Fruit fly (Drosophila melanogaster) whole organism, embryonic: ENCODE data around the gene CG15337.
A peak's percentile ranks its signal among the peaks of the same experiment; 100 is the strongest.

Source experiments
- Ada2b ChIP-seq: fragments of 200-800 bp; sonication (Bioruptor generic); IDR thresholded peaks from 2 replicates; pipeline ENCODE4 v1.3.6; 2022; ENCODE audit warnings: missing biosample characterization, missing genetic modification characterization
- Asciz ChIP-seq: fragments of 200-800 bp; sonication (Bioruptor generic); optimal IDR thresholded peaks from 2 replicates; lab custom pipeline; 2017; ENCODE audit warnings: missing biosample characterization, mild to moderate bottlenecking, missing genetic modification characterization, missing genetic modification reagents
- Awh ChIP-seq: fragments of 200-800 bp; sonication (Bioruptor generic); IDR thresholded peaks from 2 replicates; pipeline ENCODE4, ENCODE4 v1.3.6; 2022; ENCODE audit warnings: missing biosample characterization, missing genetic modification characterization
- CG10147 ChIP-seq: fragments of 200-800 bp; sonication (Bioruptor generic); optimal IDR thresholded peaks from 2 replicates; lab custom pipeline; 2019; ENCODE audit warnings: missing biosample characterization, mild to moderate bottlenecking, missing genetic modification characterization, moderate library complexity
- CG10543 ChIP-seq: fragments of 200-800 bp; sonication (Bioruptor generic); optimal IDR thresholded peaks from 3 replicates; lab custom pipeline; 2017; ENCODE audit warnings: missing biosample characterization, mild to moderate bottlenecking, missing genetic modification characterization, moderate library complexity
- CG10979 ChIP-seq: fragments of 200-800 bp; sonication (Bioruptor generic); optimal IDR thresholded peaks from 2 replicates; lab custom pipeline; 2018; ENCODE audit warnings: missing biosample characterization, mild to moderate bottlenecking, missing genetic modification characterization, moderate library complexity
- CG11504 ChIP-seq: fragments of 200-800 bp; sonication (Bioruptor generic); optimal IDR thresholded peaks from 3 replicates; lab custom pipeline; 2019; ENCODE audit warnings: missing biosample characterization, mild to moderate bottlenecking, missing genetic modification characterization, moderate library complexity
- CG12769 ChIP-seq: fragments of 200-800 bp; sonication (Bioruptor generic); optimal IDR thresholded peaks from 2 replicates; lab custom pipeline; 2019; ENCODE audit warnings: missing biosample characterization, mild to moderate bottlenecking, missing genetic modification characterization, moderate library complexity
- CG13296 ChIP-seq: fragments of 200-800 bp; sonication (Bioruptor generic); optimal IDR thresholded peaks from 3 replicates; lab custom pipeline; 2018; ENCODE audit warnings: missing biosample characterization, mild to moderate bottlenecking, missing genetic modification characterization
- CG14441 ChIP-seq: fragments of 200-800 bp; sonication (Bioruptor generic); IDR thresholded peaks from 2 replicates; pipeline ENCODE4 v1.3.6; 2022; ENCODE audit warnings: missing biosample characterization, missing genetic modification characterization
- CG14860 ChIP-seq: fragments of 200-800 bp; sonication (Bioruptor generic); IDR thresholded peaks from 3 replicates; pipeline ENCODE4 v1.3.6; 2022; ENCODE audit warnings: missing biosample characterization, missing genetic modification characterization; ENCODE audit not compliant: partially characterized antibody
- CG15269 ChIP-seq: fragments of 200-800 bp; sonication (Bioruptor generic); optimal IDR thresholded peaks from 2 replicates; lab custom pipeline; 2018; ENCODE audit warnings: missing biosample characterization, mild to moderate bottlenecking, missing genetic modification characterization, moderate library complexity
- CG17802 ChIP-seq: fragments of 200-800 bp; sonication (Bioruptor generic); optimal IDR thresholded peaks from 2 replicates; lab custom pipeline; 2018; ENCODE audit warnings: missing biosample characterization, mild to moderate bottlenecking, missing genetic modification characterization, moderate library complexity
- CG18262 ChIP-seq: fragments of 200-800 bp; optimal IDR thresholded peaks from 3 replicates; lab custom pipeline; 2019; ENCODE audit warnings: missing biosample characterization, mild to moderate bottlenecking, missing genetic modification characterization, moderate library complexity
- CG30403 ChIP-seq: fragments of 200-800 bp; sonication (Bioruptor generic); optimal IDR thresholded peaks from 3 replicates; lab custom pipeline; 2016; ENCODE audit warnings: missing biosample characterization, missing genetic modification characterization
- CG6689 ChIP-seq: fragments of 200-800 bp; sonication (Bioruptor generic); IDR thresholded peaks from 2 replicates; pipeline ENCODE4 v1.3.6; 2022; ENCODE audit warnings: missing biosample characterization, missing genetic modification characterization
- CG8281 ChIP-seq: fragments of 200-800 bp; sonication (Bioruptor generic); optimal IDR thresholded peaks from 2 replicates; lab custom pipeline; 2018; ENCODE audit warnings: missing biosample characterization, mild to moderate bottlenecking, missing genetic modification characterization, moderate library complexity
- Doc2 ChIP-seq: fragments of 200-800 bp; sonication (Bioruptor generic); IDR thresholded peaks from 2 replicates; pipeline ENCODE4 v1.3.6; 2022; ENCODE audit warnings: missing biosample characterization, missing genetic modification characterization
- E2f2 ChIP-seq: fragments of 200-800 bp; sonication (Bioruptor generic); IDR thresholded peaks from 2 replicates; pipeline ENCODE4 v1.3.6; 2022; ENCODE audit warnings: missing biosample characterization, missing genetic modification characterization
- Fer1 ChIP-seq: fragments of 200-800 bp; sonication (Bioruptor generic); optimal IDR thresholded peaks from 2 replicates; lab custom pipeline; 2017; ENCODE audit warnings: missing biosample characterization, mild to moderate bottlenecking, missing genetic modification characterization
- HLH3B ChIP-seq: fragments of 200-800 bp; sonication (Bioruptor generic); IDR thresholded peaks from 2 replicates; pipeline ENCODE4 v1.3.6; 2022; ENCODE audit warnings: missing biosample characterization, missing genetic modification characterization
- Hr51 ChIP-seq, 2 experiments: fragments of 200-800 bp; sonication (Bioruptor generic); optimal IDR thresholded peaks; 2 replicates in 1 of 2; 3 replicates in 1 of 2; lab custom pipeline; 2016 to 2018; ENCODE audit warnings: missing biosample characterization in 2 of 2, missing genetic modification characterization in 2 of 2, mild to moderate bottlenecking in 1 of 2, moderate library complexity in 1 of 2
- Med ChIP-seq: fragments of 200-800 bp; sonication (Bioruptor generic); peaks from one replicate; lab custom pipeline; 2016; ENCODE audit warnings: missing biosample characterization, missing genetic modification characterization, mild to moderate bottlenecking, inconsistent platforms, moderate library complexity
- Neu2 ChIP-seq: fragments of 200-800 bp; sonication (Bioruptor generic); optimal IDR thresholded peaks from 3 replicates; lab custom pipeline; 2016; ENCODE audit warnings: missing biosample characterization, missing genetic modification characterization, borderline replicate concordance
- Oli ChIP-seq: fragments of 200-800 bp; sonication (Bioruptor generic); optimal IDR thresholded peaks from 2 replicates; lab custom pipeline; 2018; ENCODE audit warnings: missing biosample characterization, mild to moderate bottlenecking, missing genetic modification characterization, moderate library complexity
- PHDP ChIP-seq: fragments of 200-800 bp; sonication (Bioruptor generic); optimal IDR thresholded peaks from 3 replicates; lab custom pipeline; 2018; ENCODE audit warnings: missing biosample characterization, mild to moderate bottlenecking, missing genetic modification characterization, moderate library complexity
- Pdp1 ChIP-seq, 2 experiments: fragments of 200-800 bp; sonication (Bioruptor generic); optimal IDR thresholded peaks; 3 replicates each; lab custom pipeline; 2016; ENCODE audit warnings: missing biosample characterization in 2 of 2, missing genetic modification characterization in 2 of 2, mild to moderate bottlenecking in 1 of 2, moderate library complexity in 1 of 2
- Sox100B ChIP-seq: fragments of 200-800 bp; sonication (Bioruptor generic); optimal IDR thresholded peaks from 3 replicates; lab custom pipeline; 2018; ENCODE audit warnings: missing biosample characterization, mild to moderate bottlenecking, missing genetic modification characterization
- Xbp1 ChIP-seq: fragments of 200-800 bp; sonication (Bioruptor generic); optimal IDR thresholded peaks from 3 replicates; lab custom pipeline; 2016; ENCODE audit warnings: missing biosample characterization, mild to moderate bottlenecking, missing genetic modification characterization
- Xrp1 ChIP-seq: fragments of 200-800 bp; sonication (Bioruptor generic); IDR thresholded peaks from 2 replicates; pipeline ENCODE4 v1.3.6; 2022; ENCODE audit warnings: missing biosample characterization, missing genetic modification characterization
- ase ChIP-seq: fragments of 200-800 bp; sonication (Bioruptor generic); IDR thresholded peaks from 3 replicates; pipeline ENCODE4 v1.3.6; 2022; ENCODE audit warnings: missing biosample characterization, missing genetic modification characterization
- br ChIP-seq: fragments of >200 bp; optimal IDR thresholded peaks from 2 replicates; lab custom pipeline; 2017
- cg ChIP-seq: fragments of 200-800 bp; sonication (Bioruptor generic); optimal IDR thresholded peaks from 3 replicates; lab custom pipeline; 2019; ENCODE audit warnings: missing biosample characterization, mild to moderate bottlenecking, missing genetic modification characterization, moderate library complexity
- ci ChIP-seq: fragments of 200-800 bp; sonication (Bioruptor generic); IDR thresholded peaks from 3 replicates; pipeline ENCODE4 v1.3.6; 2022; ENCODE audit warnings: missing biosample characterization, missing genetic modification characterization
- dysf ChIP-seq: fragments of 200-800 bp; sonication (Bioruptor generic); IDR thresholded peaks from 3 replicates; pipeline ENCODE4 v1.3.6; 2022; ENCODE audit warnings: missing biosample characterization, missing genetic modification characterization
- esg ChIP-seq: fragments of 200-800 bp; sonication (Bioruptor generic); conservative IDR thresholded peaks from 2 replicates; pipeline ENCODE4 v1.3.6; 2022; ENCODE audit warnings: missing biosample characterization, missing genetic modification characterization
- fd3F ChIP-seq: fragments of 200-800 bp; sonication (Bioruptor generic); optimal IDR thresholded peaks from 2 replicates; lab custom pipeline; 2018; ENCODE audit warnings: missing biosample characterization, mild to moderate bottlenecking, missing genetic modification characterization, moderate library complexity
- ham ChIP-seq: fragments of 200-800 bp; sonication (Bioruptor generic); IDR thresholded peaks from 2 replicates; pipeline ENCODE4 v1.3.6; 2022; ENCODE audit warnings: missing biosample characterization, missing genetic modification characterization
- pan ChIP-seq, 4 experiments: fragments of >200 bp in 3 of 4; fragments of 200-800 bp in 1 of 4; sonication (Bioruptor generic) in 1 of 4; optimal IDR thresholded peaks in 3 of 4; IDR thresholded peaks in 1 of 4; 2 replicates each; pipeline versions ENCODE4 v1.3.6 to Lab custom; 2017 to 2022; ENCODE audit warnings: missing biosample characterization in 2 of 4, missing genetic modification characterization in 2 of 4, mixed read lengths in 1 of 4
- salm ChIP-seq: fragments of 200-800 bp; sonication (Bioruptor generic); optimal IDR thresholded peaks from 2 replicates; lab custom pipeline; 2018; ENCODE audit warnings: missing biosample characterization, mild to moderate bottlenecking, missing genetic modification characterization
- sens ChIP-seq: fragments of 200-800 bp; sonication (Bioruptor generic); peaks from one replicate; lab custom pipeline; 2016; ENCODE audit warnings: missing biosample characterization, missing genetic modification characterization
- slbo ChIP-seq: fragments of 200-800 bp; sonication (Bioruptor generic); IDR thresholded peaks from 2 replicates; pipeline ENCODE4 v1.3.6; 2022; ENCODE audit warnings: missing biosample characterization, missing genetic modification characterization
- so ChIP-seq: fragments of 200-800 bp; sonication (Bioruptor generic); IDR thresholded peaks from 3 replicates; pipeline ENCODE4 v1.3.6; 2022; ENCODE audit warnings: missing biosample characterization, missing genetic modification characterization
- sqz ChIP-seq: fragments of 200-800 bp; sonication (Bioruptor generic); optimal IDR thresholded peaks from 3 replicates; lab custom pipeline; 2018; ENCODE audit warnings: missing biosample characterization, mild to moderate bottlenecking, missing genetic modification characterization
- stwl ChIP-seq: fragments of 200-800 bp; sonication (Bioruptor generic); optimal IDR thresholded peaks from 3 replicates; lab custom pipeline; 2018; ENCODE audit warnings: missing biosample characterization, mild to moderate bottlenecking, missing genetic modification characterization, moderate library complexity
- tgo ChIP-seq: fragments of 200-800 bp; sonication (Bioruptor generic); IDR thresholded peaks from 3 replicates; pipeline ENCODE4 v1.3.6; 2022; ENCODE audit warnings: missing biosample characterization, missing genetic modification characterization
- tll ChIP-seq, 2 experiments: fragments of 200-800 bp in 1 of 2; fragments of >200 bp in 1 of 2; sonication (Bioruptor generic) in 1 of 2; optimal IDR thresholded peaks; 2 replicates each; lab custom pipeline; 2017 to 2019; ENCODE audit warnings: missing biosample characterization in 2 of 2, missing genetic modification characterization in 2 of 2, mild to moderate bottlenecking in 1 of 2, moderate library complexity in 1 of 2
- unpg ChIP-seq: fragments of 200-800 bp; sonication (Bioruptor generic); optimal IDR thresholded peaks from 3 replicates; lab custom pipeline; 2018; ENCODE audit warnings: missing biosample characterization, mild to moderate bottlenecking, missing genetic modification characterization, moderate library complexity

Gene CG15337

dm6 chrX:8205625-8206252, 45.9 kb downstream of the CG15337 start (continued):
- TF ChIP-seq Xrp1 (GFP tag; lab: Robert Waterston, UW): peak; percentile 52; the same call in 1 of the 2 replicates
- peak in 1 of 2 experiments; percentile 71 for TF ChIP-seq Pdp1 (GFP tag; optimal IDR thresholded peaks at IDR 0.05; lab: Kevin White, UChicago)
- TF ChIP-seq Fer1 (GFP tag; lab: Kevin White, UChicago): peak; percentile 5
- peak; percentile 20 for TF ChIP-seq CG8281 (tag; lab: Kevin White, UChicago)
- peak; percentile 57 for TF ChIP-seq unpg
- TF ChIP-seq slbo (GFP tag; lab: Robert Waterston, UW): peak; percentile 39
- peak; percentile 57 for TF ChIP-seq Oli (tag; lab: Kevin White, UChicago)
- TF ChIP-seq CG10979 (tag; lab: Kevin White, UChicago): peak; percentile 22
- 0 out of 2 replicates have a peak, but pooled peaks have one; percentile 11 for TF ChIP-seq esg (GFP tag; lab: Robert Waterston, UW)
- TF ChIP-seq ci (GFP tag; lab: Robert Waterston, UW): peak; percentile 53; the same call in 1 of the 3 replicates
- TF ChIP-seq tgo: peak; percentile 60
- TF ChIP-seq Neu2 (GFP tag; lab: Kevin White, UChicago): no peak
- TF ChIP-seq cg: peak; percentile 54
- no peak for TF ChIP-seq ham (GFP tag; lab: Robert Waterston, UW)
- TF ChIP-seq CG6689 (GFP tag; lab: Robert Waterston, UW): peak; percentile 23; the same call in 1 of the 2 replicates
- TF ChIP-seq ase (GFP tag; lab: Robert Waterston, UW): peak; percentile 29; the same call in 1 of the 3 replicates
- peak; percentile 87 for TF ChIP-seq CG11504 (tag; lab: Kevin White, UChicago)
- peak; percentile 35; the same call in 1 of the 2 replicates for TF ChIP-seq Ada2b (GFP tag; lab: Robert Waterston, UW)
- TF ChIP-seq CG15269 (tag; lab: Kevin White, UChicago): peak; percentile 67
- TF ChIP-seq CG10147 (GFP tag; lab: Kevin White, UChicago): peak; percentile 0
- no peak for TF ChIP-seq br (lab: Kevin White, UChicago)
- TF ChIP-seq tll (GFP tag; optimal IDR thresholded peaks at IDR 0.05; lab: Kevin White, UChicago): no peak
- peak; percentile 33 for TF ChIP-seq Xbp1 (GFP tag; lab: Kevin White, UChicago)
- peak; percentile 59 for TF ChIP-seq PHDP (tag; lab: Kevin White, UChicago)
- peak; percentile 72; the same call in 1 of the 2 replicates for TF ChIP-seq Awh (GFP tag; lab: Robert Waterston, UW)
- no peak for TF ChIP-seq stwl (tag; lab: Kevin White, UChicago)
- peak; percentile 63 for TF ChIP-seq CG14441 (GFP tag; lab: Robert Waterston, UW)
- TF ChIP-seq dysf (GFP tag; lab: Robert Waterston, UW): peak; percentile 61; the same call in 2 of the 3 replicates
- no peak for TF ChIP-seq Doc2 (GFP tag; lab: Robert Waterston, UW)
- 0 out of 3 replicates have a peak, but pooled peaks have one; percentile 52 for TF ChIP-seq so (GFP tag; lab: Robert Waterston, UW)
- TF ChIP-seq fd3F: peak; percentile 10
- peak in 1 of 2 experiments; percentile 79 for TF ChIP-seq Hr51 (GFP tag; optimal IDR thresholded peaks at IDR 0.05; lab: Kevin White, UChicago)
- TF ChIP-seq CG10543 (GFP tag; lab: Kevin White, UChicago): no peak
- peak; percentile 44; the same call in 1 of the 2 replicates for TF ChIP-seq HLH3B
- peak; percentile 52 for TF ChIP-seq CG18262 (tag; lab: Kevin White, UChicago)
- TF ChIP-seq CG14860: no peak
- TF ChIP-seq E2f2 (GFP tag; lab: Robert Waterston, UW): 0 out of 2 replicates have a peak, but pooled peaks have one; percentile 20
- TF ChIP-seq sqz (GFP tag; lab: Kevin White, UChicago): peak; percentile 11
- TF ChIP-seq CG30403 (GFP tag; lab: Kevin White, UChicago): peak; percentile 25
- TF ChIP-seq salm (tag; lab: Kevin White, UChicago): peak; percentile 35
- peak; percentile 36 for TF ChIP-seq Med
- no peak for TF ChIP-seq CG13296 (GFP tag; lab: Kevin White, UChicago)
- no peak for TF ChIP-seq CG17802
- TF ChIP-seq sens: peak; percentile 59
- peak; percentile 6 for TF ChIP-seq CG12769
- TF ChIP-seq Sox100B (GFP tag; lab: Kevin White, UChicago): peak; percentile 44
- peak; percentile 36 for TF ChIP-seq Asciz (GFP tag; lab: Kevin White, UChicago)
- no peak for TF ChIP-seq pan (optimal IDR thresholded peaks at IDR 0.05; lab: Kevin White, UChicago)
- TF ChIP-seq pan (GFP tag; optimal IDR thresholded peaks at IDR 0.05 in 1 of 2, IDR thresholded peaks at IDR 0.05 in 1 of 2): peak in 1 of 2 experiments; percentile 62
